Worm (Caenorhabditis elegans): ENCODE measurements around the gene hyls-1.

The hyls-1 gene

DNA sequence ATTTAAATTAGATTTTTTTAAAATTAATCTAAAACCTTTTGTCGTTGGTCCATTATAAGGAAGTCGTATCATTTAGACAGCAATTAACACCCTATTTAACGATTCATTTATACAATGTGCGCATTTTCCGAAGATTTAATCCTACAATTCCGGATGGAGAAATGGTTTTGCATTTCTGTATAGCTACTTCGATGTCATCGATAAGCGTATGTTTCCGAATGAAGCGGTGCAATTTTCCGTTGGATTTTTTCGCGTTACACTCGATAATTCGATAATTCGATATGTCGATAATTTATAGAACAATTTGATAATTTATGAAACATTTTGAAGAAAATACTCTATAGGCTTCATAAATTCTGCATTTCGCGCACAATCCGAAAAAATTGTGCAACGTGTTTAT, 37.8 kb downstream of the hyls-1 start, which contains the start of gene C13A2.10:
Gene C13A2.10, minus strand, starts transcription at position 101 of the 400 bp plus-strand sequence.
- TF ChIP-seq unc-3 (GFP tag; conservative IDR thresholded peaks at IDR 0.05), result no peak
- no peak for TF ChIP-seq unc-3 (tag; optimal IDR thresholded peaks at IDR 0.05)
- TF ChIP-seq pat-9 (tag; optimal IDR thresholded peaks at IDR 0.05), result no peak
- TF ChIP-seq K02D7.2 (tag; optimal IDR thresholded peaks at IDR 0.05), result no peak
- TF ChIP-seq hlh-8 (tag; optimal IDR thresholded peaks at IDR 0.05), result no peak
- no peak for TF ChIP-seq lin-11 (tag; optimal IDR thresholded peaks at IDR 0.05)
- TF ChIP-seq tbx-2 (tag; optimal IDR thresholded peaks at IDR 0.05), result no peak
- TF ChIP-seq ceh-9 (tag; optimal IDR thresholded peaks at IDR 0.05), result no peak
- TF ChIP-seq ceh-19 (GFP tag; optimal IDR thresholded peaks at IDR 0.05), result no peak
- no peak for TF ChIP-seq unc-42 (tag; optimal IDR thresholded peaks at IDR 0.05)
- no peak for TF ChIP-seq F13H6.1 (tag; optimal IDR thresholded peaks at IDR 0.05)
- no peak for TF ChIP-seq hlh-30 (tag; optimal IDR thresholded peaks at IDR 0.05; ENCODE audit: insufficient read depth)
- no peak for TF ChIP-seq dve-1 (tag; optimal IDR thresholded peaks at IDR 0.05)
- TF ChIP-seq madf-2 (tag; optimal IDR thresholded peaks at IDR 0.05), result no peak
- TF ChIP-seq ceh-34 (tag; optimal IDR thresholded peaks at IDR 0.05), result no peak

DNA sequence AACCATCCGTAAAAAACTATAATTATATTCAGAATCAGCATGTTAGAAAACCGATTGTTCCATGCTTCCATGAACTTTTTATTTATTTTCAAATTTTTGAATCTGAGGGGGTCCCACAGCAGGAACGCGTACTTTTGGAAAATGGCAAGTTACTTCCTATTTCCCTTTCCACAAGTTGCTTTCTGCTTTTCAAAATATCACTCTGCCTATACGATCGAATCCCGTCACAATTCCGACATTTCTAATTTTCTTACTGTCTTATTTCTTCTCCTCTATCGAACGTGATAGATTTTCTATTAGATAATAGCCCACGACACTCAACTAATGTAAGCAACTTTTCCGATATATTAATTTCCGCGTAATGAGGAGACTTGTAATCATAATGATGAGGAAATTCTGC, 38.3 kb downstream of the hyls-1 start, which contains the start of gene C13A2.5:
Gene C13A2.5, plus strand, starts transcription at position 301 of the 400 bp plus-strand sequence.
- TF ChIP-seq ets-4 (tag; optimal IDR thresholded peaks at IDR 0.05) (no peak), pqm-1 (tag; optimal IDR thresholded peaks at IDR 0.05) (no peak), sox-2 (GFP tag; IDR thresholded peaks at IDR 0.05) (no peak), nhr-232 (tag; optimal IDR thresholded peaks at IDR 0.05) (no peak), ceh-18 (tag; optimal IDR thresholded peaks at IDR 0.05) (no peak), pag-3 (tag; optimal IDR thresholded peaks at IDR 0.05; ENCODE audit: borderline replicate concordance) (no peak), ref-2 (tag; optimal IDR thresholded peaks at IDR 0.05) (no peak), fkh-6 (tag; optimal IDR thresholded peaks at IDR 0.05) (no peak), pha-2 (tag; optimal IDR thresholded peaks at IDR 0.05) (no peak), ceh-45 (GFP tag; IDR thresholded peaks at IDR 0.05) (no peak), nfya-1 (tag; optimal IDR thresholded peaks at IDR 0.05) (no peak), mec-3 (tag; optimal IDR thresholded peaks at IDR 0.05; ENCODE audit: borderline replicate concordance) (no peak), ahr-1 (tag; optimal IDR thresholded peaks at IDR 0.05) (no peak), lin-11 (tag; optimal IDR thresholded peaks at IDR 0.05) (no peak)

DNA sequence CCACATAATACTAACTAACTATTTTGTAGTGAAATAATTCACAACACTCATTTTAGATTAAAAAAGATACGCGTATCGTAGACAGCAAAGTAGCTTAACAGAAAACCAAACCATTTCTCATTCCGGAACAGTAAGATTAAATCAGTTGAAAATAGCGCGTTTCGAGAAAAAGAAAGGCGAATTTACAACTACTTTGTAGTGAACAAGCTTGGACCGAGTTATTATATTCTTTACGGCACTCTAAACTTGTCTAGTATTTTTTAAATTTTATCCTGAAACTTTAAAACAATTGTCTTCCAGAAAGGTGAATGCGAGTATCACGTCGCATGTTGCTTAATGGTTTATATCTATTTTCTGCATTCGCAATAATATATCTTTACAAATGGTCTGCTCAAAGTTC, 41.9 kb downstream of the hyls-1 start, which contains the start of gene C13A2.4:
Gene C13A2.4, plus strand, starts transcription at position 301 of the 400 bp plus-strand sequence.
- no peak for TF ChIP-seq sdc-2 (tag; optimal IDR thresholded peaks at IDR 0.05)
- TF ChIP-seq unc-3 (GFP tag; conservative IDR thresholded peaks at IDR 0.05), result no peak
- no peak for TF ChIP-seq unc-3 (tag; optimal IDR thresholded peaks at IDR 0.05)
- TF ChIP-seq unc-42 (tag; optimal IDR thresholded peaks at IDR 0.05), result no peak
- TF ChIP-seq C08G9.2 (tag; optimal IDR thresholded peaks at IDR 0.05), result no peak
- no peak for TF ChIP-seq sox-2 (GFP tag; IDR thresholded peaks at IDR 0.05)
- no peak for TF ChIP-seq ceh-30 (tag; optimal IDR thresholded peaks at IDR 0.05)
- TF ChIP-seq pha-2 (tag; optimal IDR thresholded peaks at IDR 0.05), result no peak

DNA sequence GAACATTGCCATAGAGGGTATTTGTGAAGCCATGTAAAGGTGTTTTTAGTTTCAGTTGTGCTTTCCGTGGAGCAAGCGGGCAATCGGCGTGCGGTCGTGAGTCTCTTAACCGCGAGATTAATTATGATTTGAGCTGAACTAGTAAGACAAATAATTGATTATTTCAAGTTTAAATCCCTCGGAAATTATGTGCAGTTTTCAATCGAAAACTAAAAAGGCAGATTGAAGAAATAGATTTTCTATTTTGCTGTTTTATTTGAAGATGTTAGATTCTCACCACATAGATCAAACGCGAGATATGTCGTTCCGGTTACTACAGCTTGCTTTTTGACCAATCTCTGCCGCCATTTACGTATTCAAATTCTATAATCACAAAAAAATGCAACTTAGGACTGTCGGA, 44.9 kb downstream of the hyls-1 start, which contains the start of gene C13A2.3:
Gene C13A2.3, plus strand, starts transcription at position 301 of the 400 bp plus-strand sequence.
- TF ChIP-seq hlh-8 (tag; optimal IDR thresholded peaks at IDR 0.05), result no peak
- no peak for TF ChIP-seq ceh-30 (tag; optimal IDR thresholded peaks at IDR 0.05)
- TF ChIP-seq pag-3 (tag; optimal IDR thresholded peaks at IDR 0.05; ENCODE audit: borderline replicate concordance), result no peak
- no peak for TF ChIP-seq T23F11.4 (GFP tag; optimal IDR thresholded peaks at IDR 0.05)
- TF ChIP-seq nfya-1 (tag; optimal IDR thresholded peaks at IDR 0.05), result no peak
- TF ChIP-seq odd-2 (tag; optimal IDR thresholded peaks at IDR 0.05), result no peak
- TF ChIP-seq C38D4.7 (GFP tag; optimal IDR thresholded peaks at IDR 0.05), result no peak
- TF ChIP-seq ceh-34 (tag; optimal IDR thresholded peaks at IDR 0.05), result no peak
- no peak for TF ChIP-seq madf-2 (tag; optimal IDR thresholded peaks at IDR 0.05)

DNA sequence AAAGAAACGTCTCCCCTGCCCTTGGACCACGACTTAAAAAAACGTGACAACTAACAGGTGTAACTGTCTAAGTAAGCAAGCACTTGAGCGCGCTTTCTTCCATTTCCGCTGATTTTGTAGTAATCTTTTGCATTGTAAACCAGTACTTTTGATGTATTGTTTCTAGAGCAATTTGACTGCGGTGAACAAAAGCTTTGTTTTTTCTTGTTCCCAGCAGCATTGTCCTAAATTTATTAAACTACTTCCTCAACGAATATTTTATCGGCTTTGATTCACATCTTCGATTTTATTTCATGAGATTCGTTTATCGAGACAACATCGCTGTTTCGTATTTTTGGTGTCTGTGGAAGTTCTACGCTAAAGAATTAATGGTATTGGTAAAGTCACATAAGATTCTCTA, 51.5 kb downstream of the hyls-1 start, which contains the start of gene C13A2.1:
Gene C13A2.1, plus strand, starts transcription at position 301 of the 400 bp plus-strand sequence.
- TF ChIP-seq ttx-3 (tag; optimal IDR thresholded peaks at IDR 0.05), result no peak
- no peak for TF ChIP-seq hlh-15 (tag; optimal IDR thresholded peaks at IDR 0.05)
- no peak for TF ChIP-seq ceh-22 (tag; optimal IDR thresholded peaks at IDR 0.05)
- no peak for TF ChIP-seq gmeb-2 (tag; optimal IDR thresholded peaks at IDR 0.05)
- TF ChIP-seq pqm-1 (tag; optimal IDR thresholded peaks at IDR 0.05), result no peak
- no peak for TF ChIP-seq fax-1 (tag; optimal IDR thresholded peaks at IDR 0.05)
- no peak for TF ChIP-seq C38D4.7 (GFP tag; optimal IDR thresholded peaks at IDR 0.05)
- TF ChIP-seq ceh-45 (GFP tag; IDR thresholded peaks at IDR 0.05), result no peak
- no peak for TF ChIP-seq lin-11 (tag; optimal IDR thresholded peaks at IDR 0.05)
- no peak for TF ChIP-seq tbx-7 (tag; optimal IDR thresholded peaks at IDR 0.05)
- no peak for TF ChIP-seq fkh-6 (tag; optimal IDR thresholded peaks at IDR 0.05)
- TF ChIP-seq ceh-48 (tag; optimal IDR thresholded peaks at IDR 0.05), result no peak
- TF ChIP-seq hlh-8 (tag; optimal IDR thresholded peaks at IDR 0.05), result no peak
- TF ChIP-seq C08G9.2 (tag; optimal IDR thresholded peaks at IDR 0.05), result no peak
- no peak for TF ChIP-seq ceh-24 (tag; optimal IDR thresholded peaks at IDR 0.05)
- no peak for TF ChIP-seq pax-1 (tag; optimal IDR thresholded peaks at IDR 0.05)
- TF ChIP-seq ceh-18 (tag; optimal IDR thresholded peaks at IDR 0.05), result no peak
- no peak for TF ChIP-seq nhr-11 (tag; optimal IDR thresholded peaks at IDR 0.05)
- no peak for TF ChIP-seq mec-3 (tag; optimal IDR thresholded peaks at IDR 0.05; ENCODE audit: borderline replicate concordance)
